Worm (Caenorhabditis elegans) whole organism, late embryonic: ENCODE data around the gene T26G10.3.

Source experiments
- ceh-6 ChIP-seq: fragments of 200-800 bp; sonication (Bioruptor generic); optimal IDR thresholded peaks from 2 replicates; lab custom pipeline; 2018; ENCODE audit warnings: mild to moderate bottlenecking, missing genetic modification characterization, missing compliant biosample characterization
- dve-1 ChIP-seq: sonication (generic microtip); optimal IDR thresholded peaks from 2 replicates; lab custom pipeline; 2017; ENCODE audit warnings: antibody characterized with exemption, mild to moderate bottlenecking, missing genetic modification characterization, missing compliant biosample characterization
- lim-6 ChIP-seq: sonication (generic microtip); optimal IDR thresholded peaks from 2 replicates; lab custom pipeline; 2016; ENCODE audit warnings: missing genetic modification characterization, missing compliant biosample characterization
- nfya-1 ChIP-seq: sonication (generic microtip); optimal IDR thresholded peaks from 2 replicates; lab custom pipeline; 2017; ENCODE audit warnings: missing genetic modification characterization, mild to moderate bottlenecking, missing compliant biosample characterization, antibody characterized with exemption, moderate library complexity
- npax-4 ChIP-seq: sonication (generic microtip); optimal IDR thresholded peaks from 2 replicates; lab custom pipeline; 2016; ENCODE audit warnings: missing genetic modification characterization, missing compliant biosample characterization
- sox-4 ChIP-seq: sonication (generic microtip); optimal IDR thresholded peaks from 2 replicates; lab custom pipeline; 2017; ENCODE audit warnings: mild to moderate bottlenecking, missing genetic modification characterization, inconsistent platforms, missing compliant biosample characterization
- unc-42 ChIP-seq: sonication (generic microtip); optimal IDR thresholded peaks from 2 replicates; lab custom pipeline; 2016; ENCODE audit warnings: missing genotype, missing genetic modification characterization, missing compliant biosample characterization

DNA sequence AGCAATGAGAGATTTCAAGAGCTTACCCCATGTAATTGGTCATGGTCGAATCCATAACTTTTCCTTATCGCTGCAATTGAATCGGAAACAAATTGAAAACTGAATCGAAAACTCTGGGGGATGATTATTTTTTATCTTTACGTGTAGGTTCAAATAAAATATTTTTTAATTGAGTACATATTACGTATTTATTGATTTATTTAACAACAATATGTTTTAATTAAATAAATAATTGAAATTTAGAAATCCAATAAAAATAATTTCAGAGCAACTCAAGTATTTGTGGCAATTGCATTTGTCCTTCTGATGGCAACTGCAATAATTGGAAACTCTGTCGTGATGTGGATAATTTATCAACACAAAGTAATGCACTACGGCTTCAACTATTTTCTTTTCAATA is 27.7 kb downstream of the T26G10.3 start, which contains the start of gene C38C10.3:
- TF ChIP-seq sox-4 (tag; lab: Kevin White, UChicago) (no peak), npax-4 (tag; lab: Kevin White, UChicago) (no peak), ceh-6 (GFP tag; lab: Kevin White, UChicago) (no peak), unc-42 (tag; lab: Kevin White, UChicago) (no peak), lim-6 (tag; lab: Kevin White, UChicago) (no peak), dve-1 (tag; lab: Kevin White, UChicago) (no peak), nfya-1 (tag; lab: Kevin White, UChicago) (no peak)
